Fruit fly (Drosophila melanogaster) Kc167 (cell line): ENCODE data around the gene CG33489.

Source experiments
- Myc ChIP-seq: fragments of >200 bp; optimal IDR thresholded peaks from 2 replicates; lab custom pipeline; 2017; ENCODE audit warnings: missing external identifiers
- Sin3A ChIP-seq: fragments of >200 bp; optimal IDR thresholded peaks from 2 replicates; lab custom pipeline; 2018; ENCODE audit warnings: missing external identifiers
- h ChIP-seq: fragments of >200 bp; optimal IDR thresholded peaks from 3 replicates; lab custom pipeline; 2018; ENCODE audit warnings: missing external identifiers
- insv ChIP-seq: fragments of >200 bp; optimal IDR thresholded peaks from 3 replicates; lab custom pipeline; 2018; ENCODE audit warnings: missing external identifiers
- psq ChIP-seq: fragments of >200 bp; optimal IDR thresholded peaks from 2 replicates; lab custom pipeline; 2017; ENCODE audit warnings: missing external identifiers
- ttk ChIP-seq: sonication (Bioruptor generic); optimal IDR thresholded peaks from 2 replicates; lab custom pipeline; 2017; ENCODE audit warnings: missing external identifiers

DNA sequence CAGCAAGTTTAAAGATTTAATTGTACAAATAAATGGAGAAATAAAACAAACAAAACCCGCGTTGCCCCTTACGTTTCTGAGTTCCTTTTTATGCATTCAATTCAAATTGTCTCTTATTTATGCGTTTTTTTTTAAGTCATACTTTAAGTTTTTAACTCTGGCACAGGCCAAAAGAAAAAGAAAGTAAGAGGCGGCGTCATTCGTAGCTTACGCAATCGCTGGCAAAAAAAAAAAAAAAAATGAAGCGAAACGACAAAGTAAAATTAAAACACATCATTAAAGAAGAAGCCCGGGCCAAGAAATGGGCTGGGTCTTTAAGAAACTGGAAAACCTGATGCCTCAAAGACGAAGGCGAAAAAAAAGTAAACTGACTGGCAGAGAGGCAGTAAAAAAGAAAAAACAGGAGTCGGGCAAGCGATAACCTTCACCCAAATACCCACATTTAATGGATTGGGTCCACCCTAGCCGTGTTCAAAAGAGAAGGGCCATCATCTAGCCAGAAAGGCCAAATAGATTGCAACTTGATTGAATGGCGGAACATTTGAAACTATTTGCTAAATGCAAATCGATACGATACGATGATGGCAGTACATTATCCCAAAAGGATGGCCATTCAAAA, 33.1 kb downstream of the CG33489 start:
- TF ChIP-seq h (lab: Kevin White, UChicago) (no peak), ttk (lab: Kevin White, UChicago) (no peak), psq (lab: Kevin White, UChicago) (no peak), Myc (lab: Kevin White, UChicago) (no peak), Sin3A (no peak), insv (lab: Kevin White, UChicago) (no peak)
